Worm (Caenorhabditis elegans) whole organism, young adult: ENCODE results near the gene D2045.5.

Experiments
- B0261.1 ChIP-seq: sonication (generic microtip); optimal IDR thresholded peaks from 2 replicates; lab custom pipeline; 2016; ENCODE audit warnings: mild to moderate bottlenecking, missing genetic modification characterization, moderate library complexity, missing compliant biosample characterization
- B0336.3 ChIP-seq: fragments of 200-800 bp; sonication (Bioruptor generic); IDR thresholded peaks from 2 replicates; pipeline ENCODE4 v1.3.6; 2022; ENCODE audit warnings: missing genetic modification characterization, missing compliant biosample characterization
- C06A6.2 ChIP-seq: fragments of 200-800 bp; sonication (Bioruptor generic); conservative IDR thresholded peaks from 2 replicates; pipeline ENCODE4 v1.3.6; 2022; ENCODE audit warnings: missing genetic modification characterization, missing compliant biosample characterization
- C17E4.6 ChIP-seq: fragments of 200-800 bp; sonication (Bioruptor generic); IDR thresholded peaks from 2 replicates; pipeline ENCODE4 v1.3.6; 2022; ENCODE audit warnings: missing genetic modification reagents, missing genetic modification characterization, missing compliant biosample characterization
- F10E7.11 ChIP-seq: sonication (generic microtip); optimal IDR thresholded peaks from 2 replicates; lab custom pipeline; 2017; ENCODE audit warnings: mild to moderate bottlenecking, missing genetic modification characterization, moderate library complexity, missing compliant biosample characterization
- F55B11.4 ChIP-seq: sonication (generic microtip); optimal IDR thresholded peaks from 2 replicates; lab custom pipeline; 2016; ENCODE audit warnings: missing compliant biosample characterization, missing genetic modification characterization, borderline replicate concordance; ENCODE audit not compliant: insufficient read depth
- F57A8.1 ChIP-seq: fragments of 200-800 bp; sonication (Bioruptor generic); optimal IDR thresholded peaks from 2 replicates; lab custom pipeline; 2018; ENCODE audit warnings: mild to moderate bottlenecking, missing genetic modification characterization, moderate library complexity, missing compliant biosample characterization
- F57C9.4 ChIP-seq: sonication (generic microtip); optimal IDR thresholded peaks from 2 replicates; lab custom pipeline; 2017; ENCODE audit warnings: mild to moderate bottlenecking, missing genetic modification characterization, missing compliant biosample characterization
- T07F8.4 ChIP-seq: sonication (generic microtip); optimal IDR thresholded peaks from 2 replicates; lab custom pipeline; 2016; ENCODE audit warnings: mild to moderate bottlenecking, missing genetic modification characterization, moderate library complexity, missing compliant biosample characterization
- Y53F4B.3 ChIP-seq: fragments of 200-800 bp; sonication (Bioruptor generic); IDR thresholded peaks from 2 replicates; pipeline ENCODE4 v1.3.6; 2022; ENCODE audit warnings: missing genetic modification reagents, missing genetic modification characterization, missing compliant biosample characterization
- ama-1 ChIP-seq, 3 experiments: fragments of 150-350 bp in 1 of 3; sonication (generic microtip) in 2 of 3; optimal IDR thresholded peaks; 2 replicates each; lab custom pipeline; 2014 to 2018; ENCODE audit warnings: missing biosample characterization in 2 of 3, missing genetic modification characterization in 2 of 3, missing genetic modification reagents in 2 of 3
- bed-2 ChIP-seq: fragments of 200-800 bp; sonication (Bioruptor generic); IDR thresholded peaks from 2 replicates; pipeline ENCODE4 v1.3.6; 2022; ENCODE audit warnings: missing genetic modification reagents, missing genetic modification characterization, missing compliant biosample characterization
- cebp-1 ChIP-seq, 2 experiments: fragments of 200-800 bp in 1 of 2; sonication (Bioruptor generic) in 1 of 2; sonication (generic microtip) in 1 of 2; IDR thresholded peaks in 1 of 2; optimal IDR thresholded peaks in 1 of 2; 2 replicates each; pipeline versions ENCODE4 v1.3.6 to Lab custom; 2017 to 2022; ENCODE audit warnings: missing compliant biosample characterization in 2 of 2, missing genetic modification characterization in 2 of 2, mild to moderate bottlenecking in 1 of 2, missing genetic modification reagents in 1 of 2, moderate library complexity in 1 of 2
- cebp-2 ChIP-seq: fragments of 200-800 bp; sonication (Bioruptor generic); IDR thresholded peaks from 2 replicates; pipeline ENCODE4 v1.3.6; 2022; ENCODE audit warnings: missing genetic modification characterization, missing compliant biosample characterization
- ceh-27 ChIP-seq: fragments of 200-800 bp; sonication (Bioruptor generic); optimal IDR thresholded peaks from 2 replicates; lab custom pipeline; 2018; ENCODE audit warnings: mild to moderate bottlenecking, missing genetic modification characterization, moderate library complexity, missing compliant biosample characterization
- ceh-91 ChIP-seq: fragments of 200-800 bp; sonication (Bioruptor generic); IDR thresholded peaks from 2 replicates; pipeline ENCODE4 v1.3.6; 2022; ENCODE audit warnings: missing genetic modification reagents, missing genetic modification characterization, missing compliant biosample characterization
- chd-7 ChIP-seq: sonication (generic microtip); optimal IDR thresholded peaks from 2 replicates; lab custom pipeline; 2016; ENCODE audit warnings: mild to moderate bottlenecking, missing genetic modification characterization, moderate library complexity, missing compliant biosample characterization
- die-1 ChIP-seq: sonication (generic microtip); optimal IDR thresholded peaks from 2 replicates; lab custom pipeline; 2016; ENCODE audit warnings: missing genotype, mild to moderate bottlenecking, missing genetic modification characterization, missing compliant biosample characterization
- dpff-1 ChIP-seq: sonication (generic microtip); optimal IDR thresholded peaks from 2 replicates; lab custom pipeline; 2017; ENCODE audit warnings: mild to moderate bottlenecking, missing genetic modification characterization, missing compliant biosample characterization
- dpl-1 ChIP-seq: fragments of 150-350 bp; optimal IDR thresholded peaks from 2 replicates; lab custom pipeline; 2014; ENCODE audit warnings: missing biosample characterization, missing genetic modification reagents, missing genetic modification characterization
- efl-1 ChIP-seq: fragments of 150-350 bp; optimal IDR thresholded peaks from 2 replicates; lab custom pipeline; 2014; ENCODE audit warnings: missing biosample characterization, missing genetic modification reagents, missing genetic modification characterization
- egl-44 ChIP-seq: fragments of 200-800 bp; sonication (Bioruptor generic); IDR thresholded peaks from 2 replicates; pipeline ENCODE4 v1.3.6; 2022; ENCODE audit warnings: missing genetic modification reagents, missing genetic modification characterization, missing compliant biosample characterization
- egrh-3 ChIP-seq: fragments of 200-800 bp; sonication (Bioruptor generic); IDR thresholded peaks from 2 replicates; pipeline ENCODE4 v1.3.6; 2022; ENCODE audit warnings: missing genetic modification reagents, missing genetic modification characterization, missing compliant biosample characterization
- hmg-1.2 ChIP-seq: fragments of 200-800 bp; sonication (Bioruptor generic); IDR thresholded peaks from 2 replicates; pipeline ENCODE4 v1.3.6; 2022; ENCODE audit warnings: missing genetic modification reagents, missing genetic modification characterization, missing compliant biosample characterization
- lin-35 ChIP-seq, 3 experiments: fragments of 150-350 bp in 2 of 3; sonication (generic microtip) in 1 of 3; optimal IDR thresholded peaks; 2 replicates each; lab custom pipeline; 2014 to 2018; ENCODE audit warnings: missing biosample characterization in 3 of 3, missing genetic modification characterization in 3 of 3, missing genetic modification reagents in 3 of 3
- lir-1 ChIP-seq: fragments of 200-800 bp; sonication (Bioruptor generic); conservative IDR thresholded peaks from 2 replicates; pipeline ENCODE4 v1.3.6; 2022; ENCODE audit warnings: missing genetic modification reagents, missing genetic modification characterization, missing compliant biosample characterization
- madf-10 ChIP-seq: sonication (generic microtip); optimal IDR thresholded peaks from 2 replicates; lab custom pipeline; 2016; ENCODE audit warnings: mild to moderate bottlenecking, missing genetic modification characterization, missing compliant biosample characterization
- mel-28 ChIP-seq: sonication (generic microtip); optimal IDR thresholded peaks from 2 replicates; lab custom pipeline; 2016; ENCODE audit warnings: borderline replicate concordance, mild to moderate bottlenecking, missing genetic modification characterization, missing compliant biosample characterization
- mes-4 ChIP-seq: sonication (generic microtip); optimal IDR thresholded peaks from 2 replicates; lab custom pipeline; 2016; ENCODE audit warnings: missing genotype, missing genetic modification characterization, missing compliant biosample characterization
- mxl-1 ChIP-seq: sonication (generic microtip); optimal IDR thresholded peaks from 2 replicates; lab custom pipeline; 2016; ENCODE audit warnings: missing genetic modification characterization, missing compliant biosample characterization
- nfyb-1 ChIP-seq: fragments of 200-800 bp; sonication (Bioruptor generic); IDR thresholded peaks from 2 replicates; pipeline ENCODE4 v1.3.6; 2022; ENCODE audit warnings: missing genetic modification reagents, missing genetic modification characterization, missing compliant biosample characterization
- nhr-80 ChIP-seq: sonication (generic microtip); optimal IDR thresholded peaks from 2 replicates; lab custom pipeline; 2016; ENCODE audit warnings: missing genetic modification characterization, missing compliant biosample characterization
- nhr-90 ChIP-seq: sonication (generic microtip); optimal IDR thresholded peaks from 2 replicates; lab custom pipeline; 2016; ENCODE audit warnings: missing genotype, mild to moderate bottlenecking, missing genetic modification characterization, missing compliant biosample characterization
- rec-8 ChIP-seq, 2 experiments: sonication (generic microtip); optimal IDR thresholded peaks; 2 replicates each; lab custom pipeline; 2016; ENCODE audit warnings: mild to moderate bottlenecking in 2 of 2, missing genetic modification characterization in 2 of 2, missing genetic modification reagents in 2 of 2, missing genotype in 2 of 2, missing biosample characterization in 1 of 2, missing compliant biosample characterization in 1 of 2, moderate library complexity in 1 of 2
- snpc-1.3 ChIP-seq: sonication (generic microtip); optimal IDR thresholded peaks from 2 replicates; lab custom pipeline; 2017; ENCODE audit warnings: missing genetic modification characterization, mild to moderate bottlenecking, missing compliant biosample characterization, antibody characterized with exemption, moderate library complexity, missing genotype, missing genetic modification reagents; ENCODE audit not compliant: insufficient read depth
- xnd-1 ChIP-seq: sonication (generic microtip); optimal IDR thresholded peaks from 2 replicates; lab custom pipeline; 2016; ENCODE audit warnings: missing genotype, missing genetic modification reagents, missing genetic modification characterization, missing compliant biosample characterization
- ztf-28 ChIP-seq: fragments of 200-800 bp; sonication (Bioruptor generic); IDR thresholded peaks from 2 replicates; pipeline ENCODE4 v1.3.6; 2022; ENCODE audit warnings: missing genetic modification reagents, missing genetic modification characterization, missing compliant biosample characterization
- ztf-3 ChIP-seq: fragments of 200-800 bp; sonication (Bioruptor generic); optimal IDR thresholded peaks from 2 replicates; lab custom pipeline; 2018; ENCODE audit warnings: mild to moderate bottlenecking, missing genetic modification characterization, missing compliant biosample characterization

The D2045.5 gene

DNA sequence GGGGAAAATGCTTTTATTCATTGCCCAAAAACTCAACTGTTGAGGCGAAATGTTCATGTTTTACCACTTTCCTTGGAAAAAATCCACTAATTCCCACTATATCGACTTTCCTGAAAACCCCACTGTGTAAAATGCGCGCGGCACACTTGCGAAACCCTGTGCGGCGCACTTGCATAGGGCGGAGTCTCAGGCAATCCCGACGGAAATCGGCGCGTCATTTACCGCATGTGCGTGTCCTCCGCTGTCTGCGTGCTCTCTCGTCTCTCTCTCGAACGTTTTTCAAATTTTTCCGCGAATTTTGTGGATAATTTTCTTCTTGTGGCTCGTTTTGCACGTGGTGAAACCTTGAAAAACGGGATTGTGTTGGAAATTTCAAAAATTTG is 8.3 kb downstream of the D2045.5 start, which contains the start of gene atx-2 (continued):
- peak; percentile 58 for TF ChIP-seq snpc-1.3 (tag; lab: Kevin White, UChicago)
- TF ChIP-seq nfyb-1: peak; percentile 93
- TF ChIP-seq rec-8 (tag; optimal IDR thresholded peaks at IDR 0.05; lab: Kevin White, UChicago): peak; percentile 76 to 94
- TF ChIP-seq T07F8.4 (tag; lab: Kevin White, UChicago): peak; percentile 1
- TF ChIP-seq ceh-91 (GFP tag; lab: Robert Waterston, UW): peak; percentile 85
- peak; percentile 83 for TF ChIP-seq hmg-1.2 (GFP tag; lab: Robert Waterston, UW)
- TF ChIP-seq Y53F4B.3 (GFP tag; lab: Robert Waterston, UW): no peak
- peak; percentile 85 for TF ChIP-seq nhr-90 (tag; lab: Kevin White, UChicago)
- TF ChIP-seq ama-1 (optimal IDR thresholded peaks at IDR 0.05; lab: Kevin White, UChicago): no peak
- TF ChIP-seq ama-1 (GFP tag; optimal IDR thresholded peaks at IDR 0.05; lab: Kevin White, UChicago): peak in 1 of 2 experiments; percentile 27
- TF ChIP-seq F57C9.4 (tag; lab: Kevin White, UChicago): no peak
- TF ChIP-seq lir-1 (GFP tag; lab: Robert Waterston, UW): peak; percentile 83
- TF ChIP-seq mel-28 (tag; lab: Kevin White, UChicago): peak; percentile 76
- peak; percentile 74; the same call in 1 of the 2 replicates for TF ChIP-seq cebp-2
- peak; percentile 42 for TF ChIP-seq mxl-1
- peak; percentile 81 for TF ChIP-seq bed-2
- peak; percentile 89 for TF ChIP-seq madf-10 (tag; lab: Kevin White, UChicago)
- no peak for TF ChIP-seq dpff-1
- TF ChIP-seq F10E7.11 (tag; lab: Kevin White, UChicago): peak; percentile 66
- TF ChIP-seq xnd-1 (tag; lab: Kevin White, UChicago): peak; percentile 55
- no peak for TF ChIP-seq B0261.1 (tag; lab: Kevin White, UChicago)
- TF ChIP-seq nhr-80 (tag; lab: Kevin White, UChicago): peak; percentile 67
- TF ChIP-seq mes-4 (tag; lab: Kevin White, UChicago): no peak
- TF ChIP-seq ztf-3 (GFP tag; lab: Kevin White, UChicago): no peak
- peak; percentile 95 for TF ChIP-seq ztf-28 (GFP tag; lab: Robert Waterston, UW)
- TF ChIP-seq cebp-1 (GFP tag; IDR thresholded peaks at IDR 0.05; lab: Robert Waterston, UW): peak; percentile 82
- peak; percentile 95 for TF ChIP-seq cebp-1 (tag; optimal IDR thresholded peaks at IDR 0.05; lab: Kevin White, UChicago)
- peak; percentile 86 for TF ChIP-seq B0336.3 (GFP tag; lab: Robert Waterston, UW)
- peak; percentile 92 for TF ChIP-seq egl-44 (GFP tag; lab: Robert Waterston, UW)
- peak; percentile 90 for TF ChIP-seq die-1 (tag; lab: Kevin White, UChicago)
- TF ChIP-seq C17E4.6 (GFP tag; lab: Robert Waterston, UW): peak; percentile 84
- peak; percentile 92 for TF ChIP-seq chd-7
- peak; percentile 96 for TF ChIP-seq ceh-27 (GFP tag; lab: Kevin White, UChicago)
- TF ChIP-seq efl-1 (GFP tag; lab: Kevin White, UChicago): peak; percentile 77
- peak; percentile 79 for TF ChIP-seq egrh-3 (GFP tag; lab: Robert Waterston, UW)
- TF ChIP-seq lin-35 (GFP tag; optimal IDR thresholded peaks at IDR 0.05; lab: Kevin White, UChicago): peak in 2 of 3 experiments; percentile 70 to 80
- no peak for TF ChIP-seq F55B11.4 (tag; lab: Kevin White, UChicago)
- TF ChIP-seq C06A6.2: peak; percentile 94
- peak; percentile 35 for TF ChIP-seq dpl-1 (GFP tag; lab: Kevin White, UChicago)
- TF ChIP-seq F57A8.1: no peak
